Worm (Caenorhabditis elegans): Measurements from ENCODE around the gene F59E12.9.

The F59E12.9 gene

ce11 chrII:5660736-5661734 lies 14.2 kb upstream of the F59E12.9 start, which contains the start of the genes ift-43 and mdt-26 (continued):
- TF ChIP-seq lir-3 (tag; optimal IDR thresholded peaks at IDR 0.05) (peak; percentile 28), ama-1 (optimal IDR thresholded peaks at IDR 0.05) (peak; percentile 100), fos-1 (tag; optimal IDR thresholded peaks at IDR 0.05) (no peak), nhr-48 (tag; optimal IDR thresholded peaks at IDR 0.05) (peak; percentile 35), attf-4 (tag; optimal IDR thresholded peaks at IDR 0.05) (no peak), Y48G9A.11 (GFP tag; IDR thresholded peaks at IDR 0.05) (peak; percentile 30; the same call in 1 of the 2 replicates), ceh-82 (tag; optimal IDR thresholded peaks at IDR 0.05) (peak; percentile 34), lin-13 (GFP tag; optimal IDR thresholded peaks at IDR 0.05) (peak; percentile 69), F44E2.7 (GFP tag; IDR thresholded peaks at IDR 0.05) (0 out of 2 replicates have a peak, but pooled peaks have one; percentile 41), nhr-237 (tag; optimal IDR thresholded peaks at IDR 0.05) (no peak), madf-9 (GFP tag; conservative IDR thresholded peaks at IDR 0.05) (peak; percentile 67), lin-29 (GFP tag; IDR thresholded peaks at IDR 0.05) (peak; percentile 49; the same call in 1 of the 2 replicates), lin-39 (tag; optimal IDR thresholded peaks at IDR 0.05) (no peak), zip-11 (GFP tag; IDR thresholded peaks at IDR 0.05) (no peak), unc-39 (tag; optimal IDR thresholded peaks at IDR 0.05) (no peak), egl-27 (tag; optimal IDR thresholded peaks at IDR 0.05) (no peak), cey-2 (tag; optimal IDR thresholded peaks at IDR 0.05; ENCODE audit: borderline replicate concordance, insufficient read depth) (no peak)

ce11 chrII:5660155-5660554 lies 13.3 kb upstream of the F59E12.9 start:
- TF ChIP-seq zip-11 (GFP tag; IDR thresholded peaks at IDR 0.05) (no peak), mep-1 (tag; optimal IDR thresholded peaks at IDR 0.05) (no peak), aha-1 (tag) (peak; percentile 96)

- TF ChIP-seq gei-8 (GFP tag; optimal IDR thresholded peaks at IDR 0.05) (no peak), attf-4 (tag; optimal IDR thresholded peaks at IDR 0.05) (no peak), dpl-1 (GFP tag; optimal IDR thresholded peaks at IDR 0.05) (no peak), ZK337.2 (GFP tag; IDR thresholded peaks at IDR 0.05) (no peak), ces-1 (GFP tag; optimal IDR thresholded peaks at IDR 0.05) (no peak), F49E8.2 (tag; optimal IDR thresholded peaks at IDR 0.05; ENCODE audit: borderline replicate concordance) (no peak), arid-1 (GFP tag; conservative IDR thresholded peaks at IDR 0.05) (no peak), pha-4 (GFP tag; IDR thresholded peaks at IDR 0.05) (no peak), pha-4 (tag; optimal IDR thresholded peaks at IDR 0.05) (no peak), ceh-28 (tag; optimal IDR thresholded peaks at IDR 0.05) (no peak), F26F4.8 (GFP tag; conservative IDR thresholded peaks at IDR 0.05) (no peak), unc-62 (GFP tag; optimal IDR thresholded peaks at IDR 0.05 in 1 of 2) (no peak), unc-62 (tag; optimal IDR thresholded peaks at IDR 0.05) (no peak), zip-11 (GFP tag; IDR thresholded peaks at IDR 0.05) (no peak), daf-19 (GFP tag; conservative IDR thresholded peaks at IDR 0.05) (no peak), aha-1 (tag) (no peak), mep-1 (tag; optimal IDR thresholded peaks at IDR 0.05) (no peak), madf-5 (GFP tag; IDR thresholded peaks at IDR 0.05) (no peak)
Measured at ce11 chrII:5659675-5660074, 12.8 kb upstream of the F59E12.9 start, which contains the start of gene fut-3. Gene fut-3 (minus strand): TSS chrII:5659775.

ce11 chrII:5654215-5654614 lies 7.4 kb upstream of the F59E12.9 start, which contains the start of gene F59E12.1:
Gene F59E12.1 (plus strand): TSS chrII:5654515.
- TF ChIP-seq ztf-7 (tag; optimal IDR thresholded peaks at IDR 0.05) = no peak
- no peak for TF ChIP-seq rbr-2 (tag; optimal IDR thresholded peaks at IDR 0.05)
- no peak for TF ChIP-seq lir-3 (tag; optimal IDR thresholded peaks at IDR 0.05)
- TF ChIP-seq lin-15B (tag; optimal IDR thresholded peaks at IDR 0.05) = no peak
- no peak for TF ChIP-seq Y75B8A.6 (GFP tag; IDR thresholded peaks at IDR 0.05)
- TF ChIP-seq sdz-12 (GFP tag; optimal IDR thresholded peaks at IDR 0.05) = no peak
- TF ChIP-seq R02D3.7 (tag; optimal IDR thresholded peaks at IDR 0.05) = no peak
- no peak for TF ChIP-seq mdl-1 (tag; optimal IDR thresholded peaks at IDR 0.05)
- no peak for TF ChIP-seq lin-1 (GFP tag; IDR thresholded peaks at IDR 0.05)
- no peak for TF ChIP-seq zfp-3 (GFP tag; conservative IDR thresholded peaks at IDR 0.05)
- TF ChIP-seq dmd-6 (GFP tag; IDR thresholded peaks at IDR 0.05) = no peak
- TF ChIP-seq lin-39 (tag; optimal IDR thresholded peaks at IDR 0.05) = no peak
- no peak for TF ChIP-seq spr-3 (GFP tag; optimal IDR thresholded peaks at IDR 0.05)
- no peak for TF ChIP-seq saeg-2 (GFP tag; IDR thresholded peaks at IDR 0.05)
- TF ChIP-seq tra-1 (GFP tag; IDR thresholded peaks at IDR 0.05) = no peak
- no peak for TF ChIP-seq ceh-62 (tag; optimal IDR thresholded peaks at IDR 0.05)
- no peak for TF ChIP-seq aha-1 (tag)

Data from whole organism, L4 larva.